Worm (Caenorhabditis elegans) whole organism, L1 larva: ENCODE results near the gene fbxb-15.

ENCODE experiments used
- C16A3.4 ChIP-seq: fragments of 150-350 bp; optimal IDR thresholded peaks from 2 replicates; lab custom pipeline; 2014; ENCODE audit warnings: missing biosample characterization, missing genetic modification characterization
- C34B4.2 ChIP-seq: sonication (generic microtip); optimal IDR thresholded peaks from 2 replicates; lab custom pipeline; 2017; ENCODE audit warnings: mild to moderate bottlenecking, missing genetic modification characterization, missing compliant biosample characterization
- aha-1 ChIP-seq: fragments of 150-350 bp; optimal IDR thresholded peaks from 2 replicates; lab custom pipeline; 2014; ENCODE audit warnings: missing biosample characterization, missing genetic modification characterization
- aly-2 ChIP-seq: fragments of 150-350 bp; optimal IDR thresholded peaks from 2 replicates; lab custom pipeline; 2014; ENCODE audit warnings: missing biosample characterization, missing genetic modification characterization
- ama-1 ChIP-seq: fragments of 150-350 bp; optimal IDR thresholded peaks from 2 replicates; lab custom pipeline; 2014
- ceh-63 ChIP-seq: fragments of 200-800 bp; sonication (Bioruptor generic); optimal IDR thresholded peaks from 2 replicates; lab custom pipeline; 2018; ENCODE audit warnings: mild to moderate bottlenecking, missing genetic modification characterization, missing compliant biosample characterization
- ceh-82 ChIP-seq, 3 experiments: fragments of 150-350 bp in 1 of 3; sonication (generic microtip) in 2 of 3; optimal IDR thresholded peaks; 2 replicates each; lab custom pipeline; 2014 to 2017; ENCODE audit warnings: missing biosample characterization in 3 of 3, missing genetic modification characterization in 3 of 3
- ceh-90 ChIP-seq: sonication (generic microtip); optimal IDR thresholded peaks from 2 replicates; lab custom pipeline; 2016; ENCODE audit warnings: missing genetic modification characterization, missing compliant biosample characterization
- ces-1 ChIP-seq: fragments of 150-350 bp; optimal IDR thresholded peaks from 2 replicates; lab custom pipeline; 2014; ENCODE audit warnings: missing biosample characterization, missing genetic modification reagents, missing genetic modification characterization
- egl-13 ChIP-seq: sonication (generic microtip); optimal IDR thresholded peaks from 2 replicates; lab custom pipeline; 2016; ENCODE audit warnings: missing genotype, missing genetic modification reagents, missing genetic modification characterization, missing compliant biosample characterization
- ets-5 ChIP-seq: fragments of 200-800 bp; sonication (Bioruptor generic); IDR thresholded peaks from 2 replicates; pipeline ENCODE4 v1.3.6; 2022; ENCODE audit warnings: missing genetic modification characterization, missing compliant biosample characterization
- fkh-10 ChIP-seq: sonication (generic microtip); optimal IDR thresholded peaks from 2 replicates; lab custom pipeline; 2017; ENCODE audit warnings: missing biosample characterization, missing genetic modification reagents, missing genetic modification characterization
- fos-1 ChIP-seq: fragments of 150-350 bp; optimal IDR thresholded peaks from 2 replicates; lab custom pipeline; 2014; ENCODE audit warnings: missing biosample characterization, missing genetic modification characterization
- grh-1 ChIP-seq: fragments of 200-800 bp; sonication (Bioruptor generic); IDR thresholded peaks from 2 replicates; pipeline ENCODE4 v1.3.6; 2022; ENCODE audit warnings: missing genetic modification reagents, missing genetic modification characterization, missing compliant biosample characterization
- hlh-17 ChIP-seq: fragments of 200-800 bp; sonication (Bioruptor generic); optimal IDR thresholded peaks from 2 replicates; lab custom pipeline; 2018; ENCODE audit warnings: missing genetic modification characterization, mild to moderate bottlenecking, missing compliant biosample characterization, moderate library complexity, borderline replicate concordance
- isw-1 ChIP-seq: fragments of 200-800 bp; sonication (Bioruptor generic); IDR thresholded peaks from 2 replicates; pipeline ENCODE4 v1.3.6; 2022; ENCODE audit warnings: missing genetic modification characterization, missing compliant biosample characterization
- lin-14 ChIP-seq: fragments of 200-800 bp; sonication (Bioruptor generic); optimal IDR thresholded peaks from 2 replicates; lab custom pipeline; 2018; ENCODE audit warnings: mild to moderate bottlenecking, missing genetic modification characterization, moderate library complexity, missing compliant biosample characterization
- lin-15B ChIP-seq: fragments of 150-350 bp; sonication (generic microtip); optimal IDR thresholded peaks from 3 replicates; lab custom pipeline; 2014; ENCODE audit warnings: missing biosample characterization, missing genetic modification characterization
- lin-35 ChIP-seq, 2 experiments: fragments of 150-350 bp; optimal IDR thresholded peaks; 2 replicates each; lab custom pipeline; 2014; ENCODE audit warnings: missing biosample characterization in 2 of 2, missing genetic modification characterization in 2 of 2, missing genetic modification reagents in 2 of 2
- lsy-2 ChIP-seq, 2 experiments: fragments of 150-350 bp; optimal IDR thresholded peaks; 2 replicates each; lab custom pipeline; 2014; ENCODE audit warnings: missing biosample characterization in 2 of 2, missing genetic modification characterization in 2 of 2
- mef-2 ChIP-seq: fragments of 150-350 bp; optimal IDR thresholded peaks from 2 replicates; lab custom pipeline; 2014; ENCODE audit warnings: missing biosample characterization, missing genetic modification characterization
- nhr-11 ChIP-seq: fragments of 150-350 bp; optimal IDR thresholded peaks from 2 replicates; lab custom pipeline; 2014; ENCODE audit warnings: missing biosample characterization, missing genetic modification characterization
- nhr-12 ChIP-seq: sonication (generic microtip); optimal IDR thresholded peaks from 2 replicates; lab custom pipeline; 2017; ENCODE audit warnings: missing biosample characterization, missing genetic modification characterization
- nhr-19 ChIP-seq: fragments of 200-800 bp; sonication (Bioruptor generic); conservative IDR thresholded peaks from 2 replicates; pipeline ENCODE4 v1.3.6; 2022; ENCODE audit warnings: missing genetic modification characterization, missing compliant biosample characterization
- nhr-237 ChIP-seq: fragments of 150-350 bp; optimal IDR thresholded peaks from 2 replicates; lab custom pipeline; 2014; ENCODE audit warnings: missing biosample characterization, missing genetic modification characterization
- nhr-76 ChIP-seq: sonication (generic microtip); optimal IDR thresholded peaks from 2 replicates; lab custom pipeline; 2017; ENCODE audit warnings: missing biosample characterization, missing genetic modification characterization
- nhr-77 ChIP-seq: fragments of 150-350 bp; optimal IDR thresholded peaks from 2 replicates; lab custom pipeline; 2014; ENCODE audit warnings: missing biosample characterization, missing genetic modification characterization
- nhr-84 ChIP-seq: sonication (generic microtip); optimal IDR thresholded peaks from 2 replicates; lab custom pipeline; 2017; ENCODE audit warnings: missing biosample characterization, missing genetic modification characterization
- pqm-1 ChIP-seq: sonication (generic microtip); optimal IDR thresholded peaks from 3 replicates; lab custom pipeline; 2017; ENCODE audit warnings: missing biosample characterization, missing genetic modification characterization
- snpc-4 ChIP-seq: fragments of 150-350 bp; optimal IDR thresholded peaks from 2 replicates; lab custom pipeline; 2014; ENCODE audit warnings: missing biosample characterization, missing genetic modification characterization
- sox-4 ChIP-seq: sonication (generic microtip); optimal IDR thresholded peaks from 2 replicates; lab custom pipeline; 2016; ENCODE audit warnings: missing genetic modification characterization, missing compliant biosample characterization
- sup-37 ChIP-seq: fragments of 200-800 bp; sonication (Bioruptor generic); optimal IDR thresholded peaks from 2 replicates; lab custom pipeline; 2018; ENCODE audit warnings: mild to moderate bottlenecking, missing genetic modification characterization, missing compliant biosample characterization
- swsn-7 ChIP-seq: sonication (generic microtip); optimal IDR thresholded peaks from 2 replicates; lab custom pipeline; 2016; ENCODE audit warnings: missing genetic modification characterization, missing compliant biosample characterization
- tbx-2 ChIP-seq: sonication (generic microtip); optimal IDR thresholded peaks from 2 replicates; lab custom pipeline; 2016; ENCODE audit warnings: missing genetic modification characterization, missing compliant biosample characterization
- unc-130 ChIP-seq: fragments of 150-350 bp; optimal IDR thresholded peaks from 2 replicates; lab custom pipeline; 2017; ENCODE audit warnings: missing biosample characterization, missing genetic modification characterization, inconsistent platforms
- unc-62 ChIP-seq: fragments of 150-350 bp; optimal IDR thresholded peaks from 2 replicates; lab custom pipeline; 2014; ENCODE audit warnings: missing biosample characterization, missing genetic modification reagents, missing genetic modification characterization
- unc-86 ChIP-seq: sonication (generic microtip); optimal IDR thresholded peaks from 2 replicates; lab custom pipeline; 2016; ENCODE audit warnings: missing genetic modification characterization, missing compliant biosample characterization
- zag-1 ChIP-seq: fragments of 150-350 bp; optimal IDR thresholded peaks from 2 replicates; lab custom pipeline; 2014; ENCODE audit warnings: missing biosample characterization, missing genetic modification characterization
- zip-4 ChIP-seq: fragments of 200-800 bp; sonication (Bioruptor generic); optimal IDR thresholded peaks from 2 replicates; lab custom pipeline; 2018; ENCODE audit warnings: mild to moderate bottlenecking, missing genetic modification characterization, moderate library complexity, missing compliant biosample characterization
- ztf-11 ChIP-seq, 2 experiments: sonication (generic microtip); optimal IDR thresholded peaks; 2 replicates each; lab custom pipeline; 2016 to 2017; ENCODE audit warnings: missing genetic modification characterization in 2 of 2, missing biosample characterization in 1 of 2, missing compliant biosample characterization in 1 of 2

The fbxb-15 gene

ce11 chrII:1651804-1652203 lies 1.5 kb downstream of the fbxb-15 start, which contains the start of gene fbxb-16:
Gene fbxb-16, minus strand, starts transcription at chrII:1651904.
- TF ChIP-seq isw-1 (no peak), fos-1 (tag; lab: Kevin White, UChicago) (no peak), sup-37 (GFP tag; lab: Kevin White, UChicago) (no peak), swsn-7 (no peak), sox-4 (no peak), lsy-2 (tag; optimal IDR thresholded peaks at IDR 0.05; lab: Kevin White, UChicago) (no peak), aha-1 (tag; lab: Kevin White, UChicago) (no peak), ets-5 (GFP tag; lab: Robert Waterston, UW) (no peak), pqm-1 (no peak), nhr-19 (GFP tag; lab: Robert Waterston, UW) (no peak), lin-35 (GFP tag; optimal IDR thresholded peaks at IDR 0.05; lab: Kevin White, UChicago) (no peak), zag-1 (tag; lab: Kevin White, UChicago) (no peak), snpc-4 (tag; lab: Kevin White, UChicago) (no peak), egl-13 (no peak), ama-1 (no peak), unc-62 (GFP tag; lab: Kevin White, UChicago) (no peak), lin-14 (no peak), hlh-17 (GFP tag; lab: Kevin White, UChicago) (no peak), C34B4.2 (tag; lab: Kevin White, UChicago) (no peak)

- no peak for TF ChIP-seq unc-62 (GFP tag; lab: Kevin White, UChicago)
- TF ChIP-seq ceh-90 (tag; lab: Kevin White, UChicago), result no peak
- no peak for TF ChIP-seq ztf-11 (tag; optimal IDR thresholded peaks at IDR 0.05; lab: Kevin White, UChicago)
- TF ChIP-seq nhr-12 (tag; lab: Kevin White, UChicago), result no peak
Measured at ce11 chrII:1650502-1650901, 2.8 kb downstream of the fbxb-15 start, which contains the start of gene fbxb-20. Gene fbxb-20, minus strand, starts transcription at chrII:1650602.

- TF ChIP-seq ceh-63 (GFP tag; lab: Kevin White, UChicago) (no peak), ets-5 (GFP tag; lab: Robert Waterston, UW) (no peak), ceh-82 (tag; optimal IDR thresholded peaks at IDR 0.05; lab: Kevin White, UChicago) (no peak), nhr-76 (tag; lab: Kevin White, UChicago) (no peak), zip-4 (GFP tag; lab: Kevin White, UChicago) (no peak), tbx-2 (tag; lab: Kevin White, UChicago) (no peak), lin-15B (tag; lab: Kevin White, UChicago) (no peak), hlh-17 (GFP tag; lab: Kevin White, UChicago) (no peak), nhr-237 (tag; lab: Kevin White, UChicago) (no peak), unc-86 (tag; lab: Kevin White, UChicago) (no peak), grh-1 (no peak), isw-1 (no peak), C34B4.2 (tag; lab: Kevin White, UChicago) (no peak)
- TF ChIP-seq, all 84 proteins: peak for 0
Measured at ce11 chrII:1648768-1649167, 4.5 kb downstream of the fbxb-15 start, which contains the start of gene fbxb-21. Gene fbxb-21, minus strand, starts transcription at chrII:1648868.

- no peak for TF ChIP-seq nhr-77 (tag; lab: Kevin White, UChicago)
- no peak for TF ChIP-seq fkh-10 (GFP tag; lab: Kevin White, UChicago)
Measured at ce11 chrII:1646199-1646598, 7.1 kb downstream of the fbxb-15 start, which contains the start of gene ZC204.17. Gene ZC204.17, minus strand, starts transcription at chrII:1646299.

ce11 chrII:1644777-1645348 lies 8.4 kb downstream of the fbxb-15 start, which contains the start of gene ZC204.6:
Gene ZC204.6, minus strand, starts transcription at chrII:1644827.
- TF ChIP-seq nhr-76 (tag; lab: Kevin White, UChicago) (no peak), aly-2 (no peak), C16A3.4 (tag; lab: Kevin White, UChicago) (no peak), C34B4.2 (tag; lab: Kevin White, UChicago) (no peak), nhr-84 (no peak), mef-2 (tag; lab: Kevin White, UChicago) (no peak), aha-1 (tag; lab: Kevin White, UChicago) (no peak), ama-1 (no peak), hlh-17 (GFP tag; lab: Kevin White, UChicago) (no peak), unc-130 (tag; lab: Kevin White, UChicago) (no peak), sox-4 (no peak), ces-1 (GFP tag; lab: Kevin White, UChicago) (no peak), ceh-63 (GFP tag; lab: Kevin White, UChicago) (no peak), fkh-10 (GFP tag; lab: Kevin White, UChicago) (no peak), fos-1 (tag; lab: Kevin White, UChicago) (no peak), nhr-11 (tag; lab: Kevin White, UChicago) (no peak), ceh-82 (tag; optimal IDR thresholded peaks at IDR 0.05; lab: Kevin White, UChicago) (no peak)
